Worm (Caenorhabditis elegans): ENCODE measurements around the gene mua-3.

Gene mua-3

DNA sequence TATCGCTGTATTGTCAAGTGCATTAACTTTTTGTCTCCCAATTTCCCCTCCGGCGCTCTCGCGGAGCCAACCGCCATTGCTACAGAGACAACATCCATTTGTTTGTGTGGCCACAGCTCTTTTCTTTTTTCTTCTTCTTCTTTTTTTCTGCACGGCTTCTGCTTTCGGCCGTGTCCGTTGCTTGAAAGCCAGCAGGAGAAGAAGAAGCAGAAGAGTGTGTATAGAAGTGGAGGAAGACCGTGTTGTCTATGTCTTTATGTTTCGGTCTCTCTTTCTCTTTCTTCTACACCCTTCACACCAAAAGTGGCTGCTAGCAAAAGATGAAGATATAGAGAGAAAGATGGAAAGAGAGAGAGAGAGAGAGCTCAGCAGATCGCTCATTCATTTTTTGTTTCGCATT lies 27.3 kb downstream of the mua-3 start:
- TF ChIP-seq unc-42 (tag; optimal IDR thresholded peaks at IDR 0.05) (peak; percentile 68), ceh-48 (tag; optimal IDR thresholded peaks at IDR 0.05) (no peak), unc-3 (GFP tag; conservative IDR thresholded peaks at IDR 0.05) (no peak), unc-3 (tag; optimal IDR thresholded peaks at IDR 0.05) (no peak)

DNA sequence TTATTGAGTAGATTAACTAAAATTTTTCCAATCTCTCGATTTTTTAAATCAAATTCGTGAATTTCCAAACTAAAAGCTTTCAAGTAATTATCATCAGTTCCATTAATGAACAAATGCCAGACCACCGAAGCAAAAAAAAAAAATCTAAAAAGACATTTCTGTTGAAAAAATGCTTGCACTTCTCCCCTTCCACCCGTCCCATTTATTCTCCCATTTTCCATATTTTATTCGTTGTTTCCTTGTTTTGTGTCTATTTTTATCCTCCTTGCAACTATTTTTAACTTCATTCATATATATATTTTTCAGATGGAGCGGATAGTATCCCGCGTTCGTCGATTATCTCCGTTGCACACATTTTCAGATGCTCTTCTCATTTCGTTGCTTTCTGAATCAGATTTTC lies 28.4 kb downstream of the mua-3 start, which contains the start of gene epac-1:
Gene epac-1, plus strand, starts transcription at position 301 of the 400 bp plus-strand sequence.
- TF ChIP-seq che-1 (tag; optimal IDR thresholded peaks at IDR 0.05) = no peak
- no peak for TF ChIP-seq pax-1 (tag; optimal IDR thresholded peaks at IDR 0.05)
- TF ChIP-seq pros-1 (tag; optimal IDR thresholded peaks at IDR 0.05) = no peak
- TF ChIP-seq unc-3 (GFP tag; conservative IDR thresholded peaks at IDR 0.05) = no peak
- TF ChIP-seq unc-3 (tag; optimal IDR thresholded peaks at IDR 0.05) = no peak
- TF ChIP-seq pha-2 (tag; optimal IDR thresholded peaks at IDR 0.05) = no peak
- TF ChIP-seq ttx-3 (tag; optimal IDR thresholded peaks at IDR 0.05) = no peak
- TF ChIP-seq Y22D7AL.16 (tag; optimal IDR thresholded peaks at IDR 0.05) = no peak
- TF ChIP-seq pag-3 (tag; optimal IDR thresholded peaks at IDR 0.05; ENCODE audit: borderline replicate concordance) = no peak
- no peak for TF ChIP-seq npax-4 (tag; optimal IDR thresholded peaks at IDR 0.05)
- no peak for TF ChIP-seq T23F11.4 (GFP tag; optimal IDR thresholded peaks at IDR 0.05)
- no peak for TF ChIP-seq unc-42 (tag; optimal IDR thresholded peaks at IDR 0.05)
- no peak for TF ChIP-seq eyg-1 (tag; optimal IDR thresholded peaks at IDR 0.05)
- TF ChIP-seq ceh-18 (tag; optimal IDR thresholded peaks at IDR 0.05) = no peak
- TF ChIP-seq dmd-4 (tag; optimal IDR thresholded peaks at IDR 0.05; ENCODE audit: borderline replicate concordance) = no peak
- TF ChIP-seq tbx-7 (tag; optimal IDR thresholded peaks at IDR 0.05) = no peak
- no peak for TF ChIP-seq ceh-24 (tag; optimal IDR thresholded peaks at IDR 0.05)
- no peak for TF ChIP-seq rnt-1 (tag; optimal IDR thresholded peaks at IDR 0.05)

DNA sequence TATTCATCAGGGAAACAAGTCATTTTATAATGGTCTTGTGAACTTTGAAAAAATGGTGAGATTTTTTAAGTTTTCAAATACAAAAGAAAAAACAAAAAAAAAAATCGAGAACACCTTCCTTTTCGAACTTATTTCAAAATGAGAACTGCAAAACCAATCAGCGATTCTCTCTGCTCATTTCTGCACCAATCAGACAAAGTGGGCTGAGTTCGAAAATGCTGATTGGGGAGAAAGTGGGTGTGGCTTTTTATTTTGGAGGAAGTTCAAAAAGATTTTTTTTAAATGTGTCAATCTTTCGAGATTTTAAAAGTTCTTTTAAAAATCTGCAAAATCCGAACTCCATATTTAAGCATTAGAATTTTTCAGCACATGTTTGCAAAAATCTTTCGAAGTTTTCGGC lies 34.1 kb downstream of the mua-3 start:
- TF ChIP-seq fkh-6 (tag; optimal IDR thresholded peaks at IDR 0.05) (no peak), nfya-1 (tag; optimal IDR thresholded peaks at IDR 0.05) (peak; percentile 48)

DNA sequence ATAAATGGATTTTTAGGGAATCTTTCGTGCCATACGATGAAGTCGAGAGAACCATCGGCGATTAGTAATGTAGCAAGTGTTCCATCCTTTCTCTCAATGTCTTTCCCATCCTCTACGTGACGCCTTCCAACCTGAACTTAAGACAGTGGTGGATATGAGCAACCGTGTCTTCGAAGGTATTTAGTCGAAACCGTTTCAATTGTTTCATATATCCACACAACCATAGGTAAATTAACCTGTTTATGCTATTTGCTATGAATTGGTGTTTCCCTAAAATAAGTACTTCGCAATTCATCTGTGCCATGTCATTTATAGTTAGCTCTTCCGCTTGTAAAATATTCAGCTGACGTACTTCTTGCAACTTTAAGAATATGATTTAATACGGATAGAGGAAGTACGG lies 35.4 kb downstream of the mua-3 start:
- TF ChIP-seq ceh-34 (tag; optimal IDR thresholded peaks at IDR 0.05) (no peak), lim-6 (tag; optimal IDR thresholded peaks at IDR 0.05) (no peak), ceh-19 (GFP tag; optimal IDR thresholded peaks at IDR 0.05) (no peak), C38D4.7 (GFP tag; optimal IDR thresholded peaks at IDR 0.05) (no peak), ttx-3 (tag; optimal IDR thresholded peaks at IDR 0.05) (no peak), ceh-2 (tag; optimal IDR thresholded peaks at IDR 0.05) (no peak), npax-4 (tag; optimal IDR thresholded peaks at IDR 0.05) (no peak), ceh-24 (tag; optimal IDR thresholded peaks at IDR 0.05) (no peak), madf-2 (tag; optimal IDR thresholded peaks at IDR 0.05) (no peak), ceh-30 (tag; optimal IDR thresholded peaks at IDR 0.05) (no peak), syd-9 (tag; optimal IDR thresholded peaks at IDR 0.05) (no peak)

DNA sequence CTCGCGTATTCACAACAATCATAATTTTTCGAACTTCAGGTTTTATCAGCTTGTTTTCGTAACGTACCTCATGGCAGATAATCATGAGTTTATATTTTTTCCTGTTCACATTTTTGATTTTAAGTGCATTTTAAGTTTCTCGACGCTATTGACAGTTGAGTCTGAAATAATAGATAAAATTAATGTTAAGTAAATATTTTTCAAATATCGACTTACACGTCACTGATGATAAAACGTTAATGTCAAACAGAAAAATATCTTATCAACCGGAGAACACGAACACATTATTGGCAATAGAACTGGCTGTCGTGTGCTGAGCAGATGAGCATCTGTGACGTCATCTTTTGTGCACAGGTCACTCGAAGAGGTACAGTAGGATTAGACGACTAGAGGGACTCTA lies 36.3 kb downstream of the mua-3 start:
- peak; percentile 82 for TF ChIP-seq elt-2 (tag; optimal IDR thresholded peaks at IDR 0.05)
- TF ChIP-seq hlh-30 (tag; optimal IDR thresholded peaks at IDR 0.05; ENCODE audit: insufficient read depth) = no peak

DNA sequence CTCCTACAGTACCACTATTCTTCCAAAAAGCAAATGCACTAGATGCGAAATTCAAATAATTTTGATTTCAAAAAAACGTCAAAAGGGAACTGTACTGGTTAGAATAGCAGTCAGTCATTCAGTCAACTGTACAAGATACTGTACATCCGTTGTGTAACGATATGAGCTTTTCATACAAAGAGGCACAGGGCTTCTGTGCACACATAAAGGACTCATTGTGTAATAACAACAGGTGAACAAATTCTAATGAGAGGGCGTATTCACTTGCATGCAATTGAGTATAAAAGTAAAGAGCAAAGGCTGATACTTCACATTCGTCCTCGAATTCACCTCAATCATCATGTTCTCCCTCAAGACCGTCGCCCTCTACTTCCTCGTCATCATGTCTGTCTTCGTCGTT lies 36.9 kb downstream of the mua-3 start, which contains the start of gene dod-6:
Gene dod-6, plus strand, starts transcription at position 301 of the 400 bp plus-strand sequence.
- TF ChIP-seq K09A11.1 (tag; optimal IDR thresholded peaks at IDR 0.05; ENCODE audit: insufficient read depth) (no peak), hlh-8 (tag; optimal IDR thresholded peaks at IDR 0.05) (no peak), F13H6.1 (tag; optimal IDR thresholded peaks at IDR 0.05) (no peak), ceh-34 (tag; optimal IDR thresholded peaks at IDR 0.05) (no peak)
